Fruit fly (Drosophila melanogaster): ENCODE results near the gene CG32681.

CG32681 gene

dm6 chrX:10381252-10381651, at the start of gene CG32681:
Gene CG32681 (minus strand): TSS chrX:10381352.
- TF ChIP-seq Crg-1 (GFP tag; optimal IDR thresholded peaks at IDR 0.05) = no peak
- TF ChIP-seq CG14711 (tag; optimal IDR thresholded peaks at IDR 0.05) = no peak
- no peak for TF ChIP-seq kay (GFP tag; ENCODE audit: borderline replicate concordance)
- TF ChIP-seq bab1 (GFP tag; optimal IDR thresholded peaks at IDR 0.05) = no peak
- no peak for TF ChIP-seq cic (GFP tag; optimal IDR thresholded peaks at IDR 0.05)
- no peak for TF ChIP-seq tj (GFP tag; optimal IDR thresholded peaks at IDR 0.05)
- no peak for TF ChIP-seq pad (GFP tag; optimal IDR thresholded peaks at IDR 0.05)
- no peak for TF ChIP-seq CG33017 (tag; optimal IDR thresholded peaks at IDR 0.05)

- TF ChIP-seq cnc (optimal IDR thresholded peaks at IDR 0.05) (no peak), bab1 (GFP tag; optimal IDR thresholded peaks at IDR 0.05) (no peak)
These were observed 36.0 kb upstream of the CG32681 start, which contains the start of gene RabX2 for dm6 chrX:10417129-10417528. Gene RabX2 (plus strand): TSS chrX:10417429.

DNA sequence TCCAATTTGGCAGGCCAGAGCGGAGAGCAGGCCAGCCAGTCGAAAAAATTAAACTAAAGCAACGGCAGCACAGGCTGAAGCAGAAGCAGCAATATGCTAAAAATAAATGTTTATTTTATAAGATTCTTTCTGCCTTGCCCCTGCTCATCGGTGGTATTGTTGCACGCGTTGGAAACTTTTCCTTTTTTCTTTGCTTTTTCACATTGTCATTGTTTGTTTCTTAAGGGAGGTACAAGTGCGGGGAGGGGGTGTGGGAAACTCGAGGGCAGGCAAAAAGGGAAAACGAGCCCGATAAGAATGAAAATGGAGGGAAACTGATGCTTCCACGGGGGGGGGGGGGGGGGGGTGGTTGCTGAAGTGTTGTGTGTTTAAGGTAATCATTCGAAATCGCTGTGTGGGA, 17.8 kb upstream of the CG32681 start:
- no peak for TF ChIP-seq CG14711 (tag; optimal IDR thresholded peaks at IDR 0.05)
- no peak for TF ChIP-seq CG11617 (GFP tag; optimal IDR thresholded peaks at IDR 0.05)
- TF ChIP-seq cic (GFP tag; optimal IDR thresholded peaks at IDR 0.05) = no peak
- no peak for TF ChIP-seq ovo (GFP tag; optimal IDR thresholded peaks at IDR 0.05)
- no peak for TF ChIP-seq cnc (optimal IDR thresholded peaks at IDR 0.05)
- no peak for TF ChIP-seq CG7045 (GFP tag; optimal IDR thresholded peaks at IDR 0.05)
- no peak for TF ChIP-seq CG12768 (GFP tag; optimal IDR thresholded peaks at IDR 0.05)
- TF ChIP-seq CG5204 (GFP tag; optimal IDR thresholded peaks at IDR 0.05) = no peak
- no peak for TF ChIP-seq toe (GFP tag; optimal IDR thresholded peaks at IDR 0.05)
- TF ChIP-seq tj (GFP tag; optimal IDR thresholded peaks at IDR 0.05) = no peak
- TF ChIP-seq pad (GFP tag; optimal IDR thresholded peaks at IDR 0.05) = no peak
- no peak for TF ChIP-seq CG7101 (tag; optimal IDR thresholded peaks at IDR 0.05)
- no peak for TF ChIP-seq kay (GFP tag; ENCODE audit: borderline replicate concordance)
- TF ChIP-seq Hr96 (GFP tag; optimal IDR thresholded peaks at IDR 0.05) = no peak
- no peak for TF ChIP-seq bab1 (GFP tag; optimal IDR thresholded peaks at IDR 0.05)

- TF ChIP-seq kay (GFP tag; ENCODE audit: borderline replicate concordance) (peak; percentile 67), CG33017 (tag; optimal IDR thresholded peaks at IDR 0.05) (no peak), toe (GFP tag; optimal IDR thresholded peaks at IDR 0.05) (no peak)
These were observed 16.5 kb upstream of the CG32681 start for dm6 chrX:10397514-10398133.

DNA sequence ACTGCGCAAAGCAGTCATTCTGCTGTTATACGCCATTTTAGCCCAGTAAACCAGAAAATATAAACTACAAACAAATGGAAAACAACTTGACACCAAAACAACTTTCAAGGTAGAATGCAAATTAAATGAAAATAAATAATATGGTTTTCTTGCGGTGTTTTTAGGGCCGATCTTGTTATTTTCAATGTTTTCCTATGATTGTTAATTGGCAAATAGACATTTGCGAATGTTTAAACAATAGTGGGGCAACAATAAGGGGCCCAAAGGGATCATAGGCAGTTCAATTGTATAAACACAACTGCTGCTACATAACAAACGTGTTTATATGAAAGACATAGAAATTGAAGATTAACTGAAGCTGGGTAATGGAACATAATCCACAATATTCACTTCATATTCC, 15.7 kb upstream of the CG32681 start:
- TF ChIP-seq CG11617 (GFP tag; optimal IDR thresholded peaks at IDR 0.05) (no peak), bab1 (GFP tag; optimal IDR thresholded peaks at IDR 0.05) (no peak), Hr96 (GFP tag; optimal IDR thresholded peaks at IDR 0.05) (no peak)

- TF ChIP-seq Hr96 (GFP tag; optimal IDR thresholded peaks at IDR 0.05) = no peak
- TF ChIP-seq Mnt (GFP tag; optimal IDR thresholded peaks at IDR 0.05) = no peak
- peak; percentile 13 for TF ChIP-seq CG7101 (tag; optimal IDR thresholded peaks at IDR 0.05)
- no peak for TF ChIP-seq CG5204 (GFP tag; optimal IDR thresholded peaks at IDR 0.05)
- TF ChIP-seq pad (GFP tag; optimal IDR thresholded peaks at IDR 0.05) = no peak
- TF ChIP-seq CG7045 (GFP tag; optimal IDR thresholded peaks at IDR 0.05) = no peak
- TF ChIP-seq Clk (GFP tag; optimal IDR thresholded peaks at IDR 0.05) = no peak
- no peak for TF ChIP-seq Crg-1 (GFP tag; optimal IDR thresholded peaks at IDR 0.05)
- TF ChIP-seq CG14711 (tag; optimal IDR thresholded peaks at IDR 0.05) = peak; percentile 20
- no peak for TF ChIP-seq CG12768 (GFP tag; optimal IDR thresholded peaks at IDR 0.05)
- TF ChIP-seq cnc (optimal IDR thresholded peaks at IDR 0.05) = no peak
- peak; percentile 2 for TF ChIP-seq bab1 (GFP tag; optimal IDR thresholded peaks at IDR 0.05)
- no peak for TF ChIP-seq CG1620 (GFP tag; optimal IDR thresholded peaks at IDR 0.05)
These were observed 6.5 kb upstream of the CG32681 start for dm6 chrX:10387672-10388071.

dm6 chrX:10386810-10387340, 5.7 kb upstream of the CG32681 start:
- TF ChIP-seq kay (GFP tag; ENCODE audit: borderline replicate concordance) (peak; percentile 7), bab1 (GFP tag; optimal IDR thresholded peaks at IDR 0.05) (no peak), Clk (GFP tag; optimal IDR thresholded peaks at IDR 0.05) (no peak), cnc (optimal IDR thresholded peaks at IDR 0.05) (no peak), CG5204 (GFP tag; optimal IDR thresholded peaks at IDR 0.05) (no peak), CG12768 (GFP tag; optimal IDR thresholded peaks at IDR 0.05) (no peak), CG1620 (GFP tag; optimal IDR thresholded peaks at IDR 0.05) (no peak)

dm6 chrX:10386183-10386582, 5.0 kb upstream of the CG32681 start:
- TF ChIP-seq pad (GFP tag; optimal IDR thresholded peaks at IDR 0.05) = no peak
- no peak for TF ChIP-seq cic (GFP tag; optimal IDR thresholded peaks at IDR 0.05)
- TF ChIP-seq CG14711 (tag; optimal IDR thresholded peaks at IDR 0.05) = no peak
- TF ChIP-seq kay (GFP tag; ENCODE audit: borderline replicate concordance) = peak; percentile 70
- no peak for TF ChIP-seq CG7045 (GFP tag; optimal IDR thresholded peaks at IDR 0.05)
- no peak for TF ChIP-seq Hr96 (GFP tag; optimal IDR thresholded peaks at IDR 0.05)
- TF ChIP-seq cnc (optimal IDR thresholded peaks at IDR 0.05) = no peak
- TF ChIP-seq Clk (GFP tag; optimal IDR thresholded peaks at IDR 0.05) = no peak
